Fruit fly (Drosophila melanogaster): ENCODE data around the gene Tpt.
A peak's percentile ranks its signal among the peaks of the same experiment; 100 is the strongest.

Tpt gene

DNA sequence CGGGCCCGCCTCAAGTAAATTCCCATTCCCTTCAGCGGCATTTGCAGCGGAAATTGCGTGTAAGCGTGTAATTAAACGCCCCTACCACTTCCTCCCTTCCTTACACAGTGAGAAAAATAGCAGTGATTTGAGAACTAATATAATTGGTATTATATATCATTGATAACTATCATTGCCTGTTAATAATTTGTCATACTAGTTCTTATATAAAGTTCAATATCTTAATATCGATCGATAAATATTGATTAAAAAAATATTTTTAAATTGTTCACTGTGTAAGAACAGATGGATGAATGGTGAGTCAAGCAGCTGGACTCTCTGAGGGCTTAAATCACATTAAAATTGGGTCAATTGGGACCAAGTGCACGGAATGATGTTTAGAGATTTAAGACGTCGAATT lies 40.0 kb upstream of the Tpt start (continued):
- no peak for TF ChIP-seq zen2 (GFP tag; IDR thresholded peaks at IDR 0.05; ENCODE audit: partially characterized antibody)
- TF ChIP-seq ham (GFP tag; IDR thresholded peaks at IDR 0.05) = no peak
- TF ChIP-seq Hr39 (optimal IDR thresholded peaks at IDR 0.05) = no peak
- TF ChIP-seq Nf-YB (GFP tag; optimal IDR thresholded peaks at IDR 0.05) = no peak
- TF ChIP-seq Hsf (GFP tag; optimal IDR thresholded peaks at IDR 0.05) = no peak
- no peak for TF ChIP-seq mirr (GFP tag; optimal IDR thresholded peaks at IDR 0.05)
- TF ChIP-seq hth (optimal IDR thresholded peaks at IDR 0.05) = no peak
- TF ChIP-seq dm (GFP tag; optimal IDR thresholded peaks at IDR 0.05) = no peak
- no peak for TF ChIP-seq Atf6 (GFP tag; IDR thresholded peaks at IDR 0.05)
- TF ChIP-seq sug (tag; optimal IDR thresholded peaks at IDR 0.05) = no peak
- no peak for TF ChIP-seq Ravus (GFP tag; IDR thresholded peaks at IDR 0.05)
- TF ChIP-seq Hmr (GFP tag; optimal IDR thresholded peaks at IDR 0.05) = peak; percentile 8
- peak; percentile 13 for TF ChIP-seq exex (tag; optimal IDR thresholded peaks at IDR 0.05)
- no peak for TF ChIP-seq pnt (GFP tag; optimal IDR thresholded peaks at IDR 0.05)
- no peak for TF ChIP-seq insv (GFP tag; optimal IDR thresholded peaks at IDR 0.05)
- no peak for TF ChIP-seq CG31388 (GFP tag; optimal IDR thresholded peaks at IDR 0.05)
- no peak for TF ChIP-seq CG11560 (tag; IDR thresholded peaks at IDR 0.05)
- no peak for TF ChIP-seq fd102C (GFP tag; optimal IDR thresholded peaks at IDR 0.05)
- TF ChIP-seq HLH54F (GFP tag; optimal IDR thresholded peaks at IDR 0.05) = no peak
- peak; percentile 53 for TF ChIP-seq Spps (tag; optimal IDR thresholded peaks at IDR 0.05)
- no peak for TF ChIP-seq Atf-2 (GFP tag; optimal IDR thresholded peaks at IDR 0.05)
- TF ChIP-seq CG15514 (GFP tag; optimal IDR thresholded peaks at IDR 0.05) = peak; percentile 47
- peak; percentile 47; the same call in 1 of the 2 replicates for TF ChIP-seq ttk (GFP tag; IDR thresholded peaks at IDR 0.05)
- TF ChIP-seq CG13424 (tag; optimal IDR thresholded peaks at IDR 0.05) = peak; percentile 17
- no peak for TF ChIP-seq Mad (GFP tag; optimal IDR thresholded peaks at IDR 0.05)
- TF ChIP-seq gcm (GFP tag; optimal IDR thresholded peaks at IDR 0.05) = no peak
- TF ChIP-seq sd (tag; optimal IDR thresholded peaks at IDR 0.05) = no peak
- TF ChIP-seq CG3281 (GFP tag; optimal IDR thresholded peaks at IDR 0.05) = peak; percentile 30
- TF ChIP-seq lbe (GFP tag; optimal IDR thresholded peaks at IDR 0.05) = no peak
- TF ChIP-seq Ssrp (tag; optimal IDR thresholded peaks at IDR 0.05) = peak; percentile 8
- no peak for TF ChIP-seq NC2α (GFP tag; optimal IDR thresholded peaks at IDR 0.05)
- TF ChIP-seq nerfin-1 (tag; optimal IDR thresholded peaks at IDR 0.05) = peak; percentile 48
- no peak for TF ChIP-seq Sry-δ (GFP tag; optimal IDR thresholded peaks at IDR 0.05)
- no peak for TF ChIP-seq psq (GFP tag; optimal IDR thresholded peaks at IDR 0.05)
- TF ChIP-seq Oaz (GFP tag; IDR thresholded peaks at IDR 0.05) = no peak
- TF ChIP-seq MESR4 (GFP tag; optimal IDR thresholded peaks at IDR 0.05) = no peak
- peak; percentile 82 for TF ChIP-seq CG2712 (tag; optimal IDR thresholded peaks at IDR 0.05)
- no peak for TF ChIP-seq CG6813 (GFP tag; optimal IDR thresholded peaks at IDR 0.05)
- peak; percentile 54; the same call in 1 of the 2 replicates for TF ChIP-seq CG32532 (GFP tag; IDR thresholded peaks at IDR 0.05)
- TF ChIP-seq CG3995 (GFP tag; optimal IDR thresholded peaks at IDR 0.05) = no peak
- TF ChIP-seq Ets65A (GFP tag) = no peak
- TF ChIP-seq CG17359 (tag; optimal IDR thresholded peaks at IDR 0.05) = peak; percentile 76
- TF ChIP-seq NC2β (GFP tag; optimal IDR thresholded peaks at IDR 0.05) = no peak
- no peak for TF ChIP-seq Usf (GFP tag; optimal IDR thresholded peaks at IDR 0.05)
- TF ChIP-seq seq (GFP tag; IDR thresholded peaks at IDR 0.05) = 0 out of 2 replicates have a peak, but pooled peaks have one; percentile 33
- 0 out of 2 replicates have a peak, but pooled peaks have one; percentile 7 for TF ChIP-seq cas (GFP tag; IDR thresholded peaks at IDR 0.05)
- no peak for TF ChIP-seq wor (GFP tag; IDR thresholded peaks at IDR 0.05)
- no peak for TF ChIP-seq CG17612 (GFP tag; IDR thresholded peaks at IDR 0.05)
- peak; percentile 61 for TF ChIP-seq CG6765 (GFP tag; optimal IDR thresholded peaks at IDR 0.05)
- no peak for TF ChIP-seq Mes4 (GFP tag; optimal IDR thresholded peaks at IDR 0.05)
- no peak for TF ChIP-seq tna (GFP tag; IDR thresholded peaks at IDR 0.05; ENCODE audit: partially characterized antibody)
- 0 out of 3 replicates have a peak, but pooled peaks have one; percentile 41 for TF ChIP-seq gce (GFP tag; IDR thresholded peaks at IDR 0.05)

Measured in whole organism, embryonic.